Fruit fly (Drosophila melanogaster) whole organism, embryonic: Measurements from ENCODE around the gene CG11598.

Experiments
- CG18619 ChIP-seq: fragments of 200-800 bp; sonication (Bioruptor generic); optimal IDR thresholded peaks from 3 replicates; lab custom pipeline; 2017; ENCODE audit warnings: missing biosample characterization, mild to moderate bottlenecking, missing genetic modification characterization
- CG2889 ChIP-seq: fragments of 200-800 bp; sonication (Bioruptor generic); IDR thresholded peaks from 3 replicates; pipeline ENCODE4 v1.3.6; 2022; ENCODE audit warnings: missing biosample characterization, missing genetic modification characterization
- CG31365 ChIP-seq: fragments of 200-800 bp; sonication (Bioruptor generic); optimal IDR thresholded peaks from 2 replicates; lab custom pipeline; 2018; ENCODE audit warnings: missing biosample characterization, mild to moderate bottlenecking, missing genetic modification characterization
- CG3838 ChIP-seq: fragments of 200-800 bp; sonication (Bioruptor generic); optimal IDR thresholded peaks from 3 replicates; lab custom pipeline; 2016; ENCODE audit warnings: missing biosample characterization, missing genetic modification characterization
- CG7556 ChIP-seq: fragments of 200-800 bp; sonication (Bioruptor generic); optimal IDR thresholded peaks from 2 replicates; lab custom pipeline; 2017; ENCODE audit warnings: missing biosample characterization, mild to moderate bottlenecking, missing genetic modification characterization
- Chrac-16 ChIP-seq: fragments of 200-800 bp; sonication (Bioruptor generic); optimal IDR thresholded peaks from 3 replicates; lab custom pipeline; 2016; ENCODE audit warnings: missing biosample characterization, missing genetic modification characterization
- Mrtf ChIP-seq: fragments of 200-800 bp; sonication (Bioruptor generic); IDR thresholded peaks from 3 replicates; pipeline ENCODE4 v1.3.6; 2022; ENCODE audit warnings: missing biosample characterization, missing genetic modification characterization
- NC2α ChIP-seq: fragments of 200-800 bp; sonication (Bioruptor generic); optimal IDR thresholded peaks from 2 replicates; lab custom pipeline; 2016; ENCODE audit warnings: missing biosample characterization, missing genetic modification characterization
- grn ChIP-seq: fragments of 200-800 bp; sonication (Bioruptor generic); optimal IDR thresholded peaks from 3 replicates; lab custom pipeline; 2017; ENCODE audit warnings: missing biosample characterization, missing genetic modification characterization
- kay ChIP-seq: fragments of 200-800 bp; sonication (Bioruptor generic); optimal IDR thresholded peaks from 2 replicates; lab custom pipeline; 2016; ENCODE audit warnings: missing biosample characterization, missing genetic modification characterization
- lilli ChIP-seq: fragments of 200-800 bp; sonication (Bioruptor generic); optimal IDR thresholded peaks from 3 replicates; lab custom pipeline; 2016; ENCODE audit warnings: missing biosample characterization, missing genetic modification characterization

DNA sequence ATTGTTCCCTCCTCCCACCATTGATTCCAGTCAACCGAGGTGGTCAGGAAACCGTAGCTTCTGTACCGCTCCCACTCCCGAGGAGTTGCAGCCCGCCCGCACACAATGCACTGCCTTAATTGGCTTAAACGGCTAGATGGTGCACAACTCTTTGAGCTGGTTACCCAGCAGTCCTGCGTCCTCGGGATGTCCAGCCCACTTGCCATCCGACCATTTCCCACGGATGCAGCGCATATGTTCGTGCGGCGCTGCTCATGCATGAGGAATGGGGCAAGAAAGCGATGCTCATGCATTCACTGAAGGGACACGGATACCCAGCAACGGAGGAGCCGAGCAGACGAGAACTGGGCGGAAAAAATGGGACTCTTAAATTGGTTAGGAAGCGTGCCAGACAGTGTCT, 19.2 kb upstream of the CG11598 start:
- TF ChIP-seq NC2α (GFP tag; lab: Kevin White, UChicago) (no peak), lilli (GFP tag; lab: Kevin White, UChicago) (no peak), CG18619 (no peak), grn (GFP tag; lab: Kevin White, UChicago) (no peak), CG3838 (GFP tag; lab: Kevin White, UChicago) (no peak), CG7556 (GFP tag; lab: Kevin White, UChicago) (no peak), CG2889 (GFP tag; lab: Robert Waterston, UW) (no peak), CG31365 (tag; lab: Kevin White, UChicago) (no peak), Mrtf (GFP tag; lab: Robert Waterston, UW) (no peak), Chrac-16 (GFP tag; lab: Kevin White, UChicago) (no peak), kay (GFP tag; lab: Kevin White, UChicago) (no peak)
